Fruit fly (Drosophila melanogaster) whole organism, prepupa: ENCODE measurements around the gene Nrg.

Source experiments
- CG11902 ChIP-seq: fragments of 200-800 bp; sonication (Bioruptor generic); optimal IDR thresholded peaks from 3 replicates; lab custom pipeline; 2016; ENCODE audit warnings: missing biosample characterization, missing genetic modification characterization
- CG3032 ChIP-seq: fragments of 200-800 bp; optimal IDR thresholded peaks from 2 replicates; lab custom pipeline; 2019; ENCODE audit warnings: missing biosample characterization, mild to moderate bottlenecking, missing genetic modification characterization, moderate library complexity
- CG4318 ChIP-seq: fragments of 200-800 bp; sonication (Bioruptor generic); optimal IDR thresholded peaks from 3 replicates; lab custom pipeline; 2017; ENCODE audit warnings: missing biosample characterization, mild to moderate bottlenecking, missing genetic modification characterization
- CG9139 ChIP-seq: fragments of 200-800 bp; sonication (Bioruptor generic); optimal IDR thresholded peaks from 3 replicates; lab custom pipeline; 2017; ENCODE audit warnings: missing biosample characterization, mild to moderate bottlenecking, missing genetic modification characterization
- Eip75B ChIP-seq: fragments of 200-800 bp; sonication (Bioruptor generic); optimal IDR thresholded peaks from 3 replicates; lab custom pipeline; 2016; ENCODE audit warnings: missing biosample characterization, missing genetic modification characterization
- Ets96B ChIP-seq: fragments of 200-800 bp; optimal IDR thresholded peaks from 2 replicates; lab custom pipeline; 2019; ENCODE audit warnings: missing biosample characterization, mild to moderate bottlenecking, missing genetic modification characterization, moderate library complexity
- Hr39 ChIP-seq: fragments of 200-800 bp; sonication (Bioruptor generic); optimal IDR thresholded peaks from 2 replicates; lab custom pipeline; 2016; ENCODE audit warnings: missing biosample characterization, missing genetic modification characterization
- Sox15 ChIP-seq: fragments of 200-800 bp; sonication (Bioruptor generic); optimal IDR thresholded peaks from 3 replicates; lab custom pipeline; 2016; ENCODE audit warnings: missing biosample characterization, missing genetic modification characterization
- eg ChIP-seq: fragments of 200-800 bp; sonication (Bioruptor generic); IDR thresholded peaks from 3 replicates; pipeline ENCODE4 v1.3.6; 2022; ENCODE audit warnings: missing biosample characterization, missing genetic modification characterization
- net ChIP-seq: fragments of 200-800 bp; sonication (Bioruptor generic); optimal IDR thresholded peaks from 3 replicates; lab custom pipeline; 2016; ENCODE audit warnings: missing biosample characterization, missing genetic modification characterization

Gene Nrg

dm6 chrX:8601165-8601564 lies 84.0 kb downstream of the Nrg start (continued):
- TF ChIP-seq CG4318 (GFP tag; lab: Kevin White, UChicago): no peak
- TF ChIP-seq eg: peak; percentile 86; the same call in 2 of the 3 replicates
- TF ChIP-seq Ets96B (tag; lab: Kevin White, UChicago): peak; percentile 51
- peak; percentile 43 for TF ChIP-seq CG11902 (GFP tag; lab: Kevin White, UChicago)
- no peak for TF ChIP-seq Eip75B (GFP tag; lab: Kevin White, UChicago)
- peak; percentile 70 for TF ChIP-seq Hr39
- TF ChIP-seq Sox15 (GFP tag; lab: Kevin White, UChicago): peak; percentile 11
- TF ChIP-seq net (GFP tag; lab: Kevin White, UChicago): no peak
- no peak for TF ChIP-seq CG9139
- peak; percentile 48 for TF ChIP-seq CG3032 (tag; lab: Kevin White, UChicago)
